Worm (Caenorhabditis elegans): ENCODE data around the gene uaf-2.

DNA sequence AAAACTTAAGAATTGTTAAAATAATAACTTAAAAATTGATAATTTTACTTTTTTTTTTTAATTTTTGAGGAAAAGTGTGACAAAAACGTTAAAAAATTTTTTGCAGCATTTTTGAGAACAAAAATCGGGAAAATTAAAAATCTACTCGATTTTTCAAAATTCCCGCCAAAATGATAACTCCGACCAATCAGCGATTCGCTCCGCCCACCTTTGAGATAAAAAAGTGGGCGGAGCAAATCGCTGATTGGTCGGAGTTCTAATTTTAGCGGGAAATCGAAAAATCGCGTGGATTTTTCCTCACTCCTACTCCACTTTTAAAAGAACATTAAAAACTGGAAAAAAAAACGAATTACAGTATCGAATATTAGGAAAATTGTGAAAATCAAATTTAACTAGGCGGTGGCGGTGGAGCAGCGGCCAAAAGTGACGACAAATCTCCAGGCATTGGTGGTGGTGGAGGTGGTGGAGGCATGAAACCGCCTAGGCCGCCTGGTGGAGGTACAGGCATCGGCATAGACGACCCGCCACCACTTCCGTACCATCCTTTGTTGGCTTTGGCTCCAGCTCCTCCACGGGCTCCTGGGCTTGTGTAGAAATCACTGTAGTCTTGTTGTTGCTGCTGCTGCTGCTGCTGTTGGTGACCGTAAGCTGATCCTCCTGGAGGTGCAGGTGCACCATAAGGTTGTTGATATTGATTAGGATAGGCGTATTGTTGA is 14.3 kb downstream of the uaf-2 start:
- no peak for TF ChIP-seq him-1 (tag; optimal IDR thresholded peaks at IDR 0.05)
- TF ChIP-seq W03F9.2 (tag; optimal IDR thresholded peaks at IDR 0.05), result no peak
- TF ChIP-seq dao-5 (tag; optimal IDR thresholded peaks at IDR 0.05), result no peak
